Fruit fly (Drosophila melanogaster) whole organism: ENCODE measurements around the gene Lcch3.

Experiments used
- CG8478 ChIP-seq: fragments of >200 bp; optimal IDR thresholded peaks from 2 replicates; lab custom pipeline; 2018; ENCODE audit warnings: inconsistent platforms
- Dll ChIP-seq: fragments of >200 bp; optimal IDR thresholded peaks from 2 replicates; lab custom pipeline; 2017
- EcR ChIP-seq, 2 experiments: fragments of >200 bp; optimal IDR thresholded peaks; 2 replicates each; lab custom pipeline; 2017; ENCODE audit warnings: missing biosample characterization in 2 of 2, missing genetic modification characterization in 2 of 2, missing genetic modification reagents in 2 of 2
- pan ChIP-seq: fragments of >200 bp; optimal IDR thresholded peaks from 2 replicates; lab custom pipeline; 2017
- psq ChIP-seq: fragments of >200 bp; optimal IDR thresholded peaks from 2 replicates; lab custom pipeline; 2017
- usp ChIP-seq: fragments of >200 bp; optimal IDR thresholded peaks from 2 replicates; lab custom pipeline; 2017; ENCODE audit warnings: missing biosample characterization, missing genetic modification characterization, mixed read lengths

- no peak for TF ChIP-seq pan (lab: Kevin White, UChicago)
- TF ChIP-seq psq (lab: Kevin White, UChicago): no peak
- no peak for TF ChIP-seq EcR (GFP tag; optimal IDR thresholded peaks at IDR 0.05; lab: Kevin White, UChicago)
- TF ChIP-seq CG8478 (lab: Kevin White, UChicago): no peak
- TF ChIP-seq usp: no peak
- no peak for TF ChIP-seq Dll (lab: Kevin White, UChicago)
Observed at dm6 chrX:15976568-15976967, 51.7 kb downstream of the Lcch3 start, which contains the start of gene CG42766.
